Fruit fly (Drosophila melanogaster) whole organism, embryonic: Measurements from ENCODE around the gene CG10738.

Experiments
- BEAF-32 ChIP-seq: fragments of 200-800 bp; sonication (Bioruptor generic); optimal IDR thresholded peaks from 3 replicates; lab custom pipeline; 2017; ENCODE audit warnings: missing biosample characterization, missing genetic modification characterization, mild to moderate bottlenecking, moderate library complexity, missing genetic modification reagents
- Bteb2 ChIP-seq: fragments of 200-800 bp; sonication (Bioruptor generic); optimal IDR thresholded peaks from 2 replicates; lab custom pipeline; 2016; ENCODE audit warnings: missing biosample characterization, missing genetic modification characterization
- CG10366 ChIP-seq: fragments of 200-800 bp; sonication (Bioruptor generic); IDR thresholded peaks from 2 replicates; pipeline ENCODE4 v1.3.6; 2022; ENCODE audit warnings: missing biosample characterization, missing genetic modification characterization
- CG12219 ChIP-seq: fragments of 200-800 bp; sonication (Bioruptor generic); optimal IDR thresholded peaks from 3 replicates; lab custom pipeline; 2018; ENCODE audit warnings: missing biosample characterization, mild to moderate bottlenecking, missing genetic modification characterization
- CG13775 ChIP-seq: fragments of 200-800 bp; sonication (Bioruptor generic); optimal IDR thresholded peaks from 3 replicates; lab custom pipeline; 2017; ENCODE audit warnings: missing biosample characterization, mild to moderate bottlenecking, missing genetic modification characterization
- CG14441 ChIP-seq: fragments of 200-800 bp; sonication (Bioruptor generic); IDR thresholded peaks from 2 replicates; pipeline ENCODE4 v1.3.6; 2022; ENCODE audit warnings: missing biosample characterization, missing genetic modification characterization
- CG14965 ChIP-seq: fragments of 200-800 bp; sonication (Bioruptor generic); optimal IDR thresholded peaks from 2 replicates; lab custom pipeline; 2016; ENCODE audit warnings: missing biosample characterization, missing genetic modification characterization, borderline replicate concordance
- CG15479 ChIP-seq: fragments of 200-800 bp; sonication (Bioruptor generic); optimal IDR thresholded peaks from 3 replicates; lab custom pipeline; 2019; ENCODE audit warnings: missing biosample characterization, mild to moderate bottlenecking, missing genetic modification characterization, moderate library complexity
- CG1603 ChIP-seq: fragments of 200-800 bp; sonication (Bioruptor generic); optimal IDR thresholded peaks from 2 replicates; lab custom pipeline; 2019; ENCODE audit warnings: missing biosample characterization, mild to moderate bottlenecking, missing genetic modification characterization, moderate library complexity
- CG16815 ChIP-seq: fragments of 200-800 bp; sonication (Bioruptor generic); optimal IDR thresholded peaks from 3 replicates; lab custom pipeline; 2017; ENCODE audit warnings: missing biosample characterization, mild to moderate bottlenecking, missing genetic modification characterization
- CG17802 ChIP-seq: fragments of 200-800 bp; sonication (Bioruptor generic); optimal IDR thresholded peaks from 2 replicates; lab custom pipeline; 2018; ENCODE audit warnings: missing biosample characterization, mild to moderate bottlenecking, missing genetic modification characterization, moderate library complexity
- CG18764 ChIP-seq: fragments of 200-800 bp; sonication (Bioruptor generic); optimal IDR thresholded peaks from 3 replicates; lab custom pipeline; 2016; ENCODE audit warnings: missing biosample characterization, missing genetic modification characterization
- CG2120 ChIP-seq: fragments of 200-800 bp; sonication (Bioruptor generic); optimal IDR thresholded peaks from 3 replicates; lab custom pipeline; 2016; ENCODE audit warnings: missing biosample characterization, missing genetic modification characterization
- CG2199 ChIP-seq: fragments of 200-800 bp; sonication (Bioruptor generic); IDR thresholded peaks from 3 replicates; pipeline ENCODE4 v1.3.6; 2022; ENCODE audit warnings: missing biosample characterization, missing genetic modification characterization
- CG4617 ChIP-seq: fragments of 200-800 bp; sonication (Bioruptor generic); optimal IDR thresholded peaks from 3 replicates; lab custom pipeline; 2016; ENCODE audit warnings: missing biosample characterization, missing genetic modification characterization, borderline replicate concordance
- CG5953 ChIP-seq: fragments of 200-800 bp; sonication (Bioruptor generic); IDR thresholded peaks from 2 replicates; pipeline ENCODE4 v1.3.6; 2022; ENCODE audit warnings: missing biosample characterization, missing genetic modification characterization
- CG6854 ChIP-seq: fragments of 200-800 bp; sonication (Bioruptor generic); optimal IDR thresholded peaks from 3 replicates; lab custom pipeline; 2017; ENCODE audit warnings: missing biosample characterization, mild to moderate bottlenecking, missing genetic modification characterization
- CG7987 ChIP-seq: fragments of 200-800 bp; sonication (Bioruptor generic); optimal IDR thresholded peaks from 2 replicates; lab custom pipeline; 2018; ENCODE audit warnings: missing biosample characterization, mild to moderate bottlenecking, missing genetic modification characterization, moderate library complexity
- CG9609 ChIP-seq: fragments of 200-800 bp; sonication (Bioruptor generic); optimal IDR thresholded peaks from 3 replicates; lab custom pipeline; 2016; ENCODE audit warnings: missing biosample characterization, missing genetic modification characterization
- CTCF ChIP-seq: fragments of 200-800 bp; sonication (Bioruptor generic); optimal IDR thresholded peaks from 2 replicates; lab custom pipeline; 2017; ENCODE audit warnings: missing biosample characterization, mild to moderate bottlenecking, missing genetic modification characterization, moderate library complexity
- Chrac-16 ChIP-seq: fragments of 200-800 bp; sonication (Bioruptor generic); optimal IDR thresholded peaks from 3 replicates; lab custom pipeline; 2016; ENCODE audit warnings: missing biosample characterization, missing genetic modification characterization
- D19B ChIP-seq: fragments of 200-800 bp; sonication (Bioruptor generic); optimal IDR thresholded peaks from 2 replicates; lab custom pipeline; 2017; ENCODE audit warnings: missing biosample characterization, mild to moderate bottlenecking, missing genetic modification characterization
- ERR ChIP-seq: fragments of 200-800 bp; sonication (Bioruptor generic); optimal IDR thresholded peaks from 2 replicates; lab custom pipeline; 2016; ENCODE audit warnings: missing biosample characterization, missing genetic modification characterization
- Ets65A ChIP-seq: fragments of 200-800 bp; sonication (Bioruptor generic); peaks from one replicate; lab custom pipeline; 2016; ENCODE audit warnings: missing biosample characterization, missing genetic modification characterization
- HHEX ChIP-seq: fragments of 200-800 bp; sonication (Bioruptor generic); optimal IDR thresholded peaks from 3 replicates; lab custom pipeline; 2017; ENCODE audit warnings: missing biosample characterization, mild to moderate bottlenecking, missing genetic modification characterization, missing genetic modification reagents
- HLH54F ChIP-seq: fragments of 200-800 bp; sonication (Bioruptor generic); optimal IDR thresholded peaks from 3 replicates; lab custom pipeline; 2016; ENCODE audit warnings: missing biosample characterization, missing genetic modification characterization
- Lim3 ChIP-seq: fragments of 200-800 bp; sonication (Bioruptor generic); IDR thresholded peaks from 2 replicates; pipeline ENCODE4 v1.3.6; 2022; ENCODE audit warnings: missing biosample characterization, missing genetic modification characterization
- NC2β ChIP-seq: fragments of 200-800 bp; sonication (Bioruptor generic); optimal IDR thresholded peaks from 2 replicates; lab custom pipeline; 2016; ENCODE audit warnings: missing biosample characterization, missing genetic modification characterization
- NFAT ChIP-seq: fragments of 200-800 bp; sonication (Bioruptor generic); IDR thresholded peaks from 2 replicates; pipeline ENCODE4 v1.3.6; 2022; ENCODE audit warnings: missing biosample characterization, missing genetic modification characterization
- Ravus ChIP-seq: fragments of 200-800 bp; sonication (Bioruptor generic); IDR thresholded peaks from 2 replicates; pipeline ENCODE4 v1.3.6; 2022; ENCODE audit warnings: missing biosample characterization, missing genetic modification characterization
- ab ChIP-seq: fragments of 200-800 bp; sonication (Bioruptor generic); optimal IDR thresholded peaks from 2 replicates; lab custom pipeline; 2016; ENCODE audit warnings: missing biosample characterization, missing genetic modification characterization
- cad ChIP-seq: fragments of >200 bp; optimal IDR thresholded peaks from 2 replicates; lab custom pipeline; 2017; ENCODE audit warnings: missing biosample characterization, missing genetic modification characterization
- dati ChIP-seq: fragments of 200-800 bp; sonication (Bioruptor generic); IDR thresholded peaks from 2 replicates; pipeline ENCODE4 v1.3.6; 2022; ENCODE audit warnings: missing biosample characterization, missing genetic modification characterization
- disco-r ChIP-seq: fragments of 200-800 bp; sonication (Bioruptor generic); optimal IDR thresholded peaks from 2 replicates; lab custom pipeline; 2016; ENCODE audit warnings: missing biosample characterization, missing genetic modification characterization
- exex ChIP-seq: fragments of 200-800 bp; sonication (Bioruptor generic); optimal IDR thresholded peaks from 4 replicates; lab custom pipeline; 2018; ENCODE audit warnings: missing biosample characterization, mild to moderate bottlenecking, missing genetic modification characterization, moderate library complexity
- fd102C ChIP-seq: fragments of 200-800 bp; sonication (Bioruptor generic); optimal IDR thresholded peaks from 2 replicates; lab custom pipeline; 2018; ENCODE audit warnings: missing biosample characterization, mild to moderate bottlenecking, missing genetic modification characterization, moderate library complexity
- gt ChIP-seq: fragments of 200-800 bp; sonication (Bioruptor generic); IDR thresholded peaks from 2 replicates; pipeline ENCODE4 v1.3.6; 2022; ENCODE audit warnings: missing biosample characterization, missing genetic modification characterization
- hb ChIP-seq: fragments of 200-800 bp; sonication (Bioruptor generic); IDR thresholded peaks from 3 replicates; pipeline ENCODE4 v1.3.6; 2022; ENCODE audit warnings: missing biosample characterization, missing genetic modification characterization; ENCODE audit not compliant: partially characterized antibody
- insv ChIP-seq, 2 experiments: fragments of 200-800 bp; sonication (Bioruptor generic); optimal IDR thresholded peaks; 3 replicates each; lab custom pipeline; 2016 to 2018; ENCODE audit warnings: missing biosample characterization in 2 of 2, missing genetic modification characterization in 2 of 2
- kni ChIP-seq: fragments of 200-800 bp; sonication (Bioruptor generic); optimal IDR thresholded peaks from 3 replicates; lab custom pipeline; 2017; ENCODE audit warnings: mild to moderate bottlenecking, missing biosample characterization, missing genetic modification reagents, missing genetic modification characterization
- oc ChIP-seq: fragments of 200-800 bp; sonication (Bioruptor generic); optimal IDR thresholded peaks from 2 replicates; lab custom pipeline; 2018; ENCODE audit warnings: missing biosample characterization, mild to moderate bottlenecking, missing genetic modification characterization, moderate library complexity
- p53 ChIP-seq: fragments of 200-800 bp; sonication (Bioruptor generic); optimal IDR thresholded peaks from 2 replicates; lab custom pipeline; 2016; ENCODE audit warnings: missing biosample characterization, missing genetic modification characterization
- pho ChIP-seq: fragments of 200-800 bp; sonication (Bioruptor generic); optimal IDR thresholded peaks from 2 replicates; lab custom pipeline; 2016; ENCODE audit warnings: missing biosample characterization, missing genetic modification characterization
- psq ChIP-seq: fragments of 200-800 bp; sonication (Bioruptor generic); optimal IDR thresholded peaks from 2 replicates; lab custom pipeline; 2017; ENCODE audit warnings: missing biosample characterization, missing genetic modification characterization
- row ChIP-seq: fragments of 200-800 bp; sonication (Bioruptor generic); IDR thresholded peaks from 3 replicates; pipeline ENCODE4 v1.3.6; 2022; ENCODE audit warnings: missing biosample characterization, missing genetic modification characterization
- sd ChIP-seq: fragments of 200-800 bp; sonication (Bioruptor generic); optimal IDR thresholded peaks from 3 replicates; lab custom pipeline; 2018; ENCODE audit warnings: missing biosample characterization, mild to moderate bottlenecking, missing genetic modification characterization, moderate library complexity
- so ChIP-seq: fragments of 200-800 bp; sonication (Bioruptor generic); IDR thresholded peaks from 3 replicates; pipeline ENCODE4 v1.3.6; 2022; ENCODE audit warnings: missing biosample characterization, missing genetic modification characterization
- sob ChIP-seq: fragments of 200-800 bp; sonication (Bioruptor generic); IDR thresholded peaks from 2 replicates; pipeline ENCODE4 v1.3.6; 2022; ENCODE audit warnings: missing biosample characterization, missing genetic modification characterization
- stwl ChIP-seq: fragments of 200-800 bp; sonication (Bioruptor generic); optimal IDR thresholded peaks from 3 replicates; lab custom pipeline; 2018; ENCODE audit warnings: missing biosample characterization, mild to moderate bottlenecking, missing genetic modification characterization, moderate library complexity
- tin ChIP-seq: fragments of 200-800 bp; sonication (Bioruptor generic); optimal IDR thresholded peaks from 3 replicates; lab custom pipeline; 2016; ENCODE audit warnings: missing biosample characterization, missing genetic modification characterization
- usp ChIP-seq: fragments of >200 bp; optimal IDR thresholded peaks from 2 replicates; lab custom pipeline; 2017; ENCODE audit warnings: missing biosample characterization, missing genetic modification characterization
- wek ChIP-seq: fragments of 200-800 bp; sonication (Bioruptor generic); optimal IDR thresholded peaks from 3 replicates; lab custom pipeline; 2018; ENCODE audit warnings: missing biosample characterization, mild to moderate bottlenecking, missing genetic modification characterization, moderate library complexity

CG10738 gene

DNA sequence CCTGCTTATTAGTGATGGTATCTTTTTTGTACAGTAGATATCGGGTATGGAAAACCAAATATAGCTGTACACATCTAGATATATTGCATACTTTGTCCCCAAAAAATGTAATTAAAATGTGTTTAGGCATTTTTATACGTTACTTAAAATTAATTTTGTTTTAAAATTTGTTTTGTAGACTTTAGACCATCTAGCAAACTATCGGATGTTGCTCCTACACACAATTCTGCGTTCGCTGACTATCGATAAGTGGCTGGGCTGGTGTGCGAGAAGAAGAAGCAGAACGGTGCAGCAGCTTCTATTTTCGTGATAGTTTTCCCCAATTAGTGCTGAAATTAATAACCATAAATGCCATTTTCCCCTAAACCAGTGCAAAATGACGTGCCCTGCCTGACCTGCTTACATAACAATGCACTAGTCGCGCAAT is 62.6 kb downstream of the CG10738 start, which contains the start of the genes Vps36 and Liprin-beta (continued):
- TF ChIP-seq HHEX (GFP tag; lab: Kevin White, UChicago) (peak; percentile 66), CG14441 (GFP tag; lab: Robert Waterston, UW) (peak; percentile 89), CG4617 (GFP tag; lab: Kevin White, UChicago) (peak; percentile 97), Bteb2 (peak; percentile 86), Ravus (peak; percentile 49), CG6854 (no peak), CG9609 (GFP tag; lab: Kevin White, UChicago) (peak; percentile 92), oc (tag; lab: Kevin White, UChicago) (no peak), wek (GFP tag; lab: Kevin White, UChicago) (peak; percentile 36), NC2β (GFP tag; lab: Kevin White, UChicago) (peak; percentile 83), CG2120 (GFP tag; lab: Kevin White, UChicago) (peak; percentile 97), cad (GFP tag; lab: Kevin White, UChicago) (no peak), HLH54F (GFP tag; lab: Kevin White, UChicago) (peak; percentile 94), stwl (peak; percentile 80), fd102C (GFP tag; lab: Kevin White, UChicago) (no peak), ab (GFP tag; lab: Kevin White, UChicago) (peak; percentile 67), CG13775 (GFP tag; lab: Kevin White, UChicago) (peak; percentile 87), CG10366 (GFP tag; lab: Robert Waterston, UW) (peak; percentile 90), row (peak; percentile 98), dati (GFP tag; lab: Robert Waterston, UW) (peak; percentile 46; the same call in 1 of the 2 replicates), p53 (peak; percentile 70), Ets65A (GFP tag; lab: Kevin White, UChicago) (peak; percentile 99), CG15479 (GFP tag; lab: Kevin White, UChicago) (peak; percentile 2), CG16815 (peak; percentile 87), CG14965 (GFP tag; lab: Kevin White, UChicago) (peak; percentile 19), ERR (GFP tag; lab: Kevin White, UChicago) (peak; percentile 76), CG12219 (no peak), CG7987 (GFP tag; lab: Kevin White, UChicago) (peak; percentile 22), Chrac-16 (GFP tag; lab: Kevin White, UChicago) (peak; percentile 94), pho (GFP tag; lab: Kevin White, UChicago) (peak; percentile 95), Lim3 (0 out of 2 replicates have a peak, but pooled peaks have one; percentile 25), BEAF-32 (GFP tag; lab: Kevin White, UChicago) (peak; percentile 99), CG1603 (tag; lab: Kevin White, UChicago) (no peak), CG17802 (tag; lab: Kevin White, UChicago) (peak; percentile 67), so (GFP tag; lab: Robert Waterston, UW) (peak; percentile 66; the same call in 1 of the 3 replicates), gt (GFP tag; lab: Robert Waterston, UW) (peak; percentile 74), disco-r (GFP tag; lab: Kevin White, UChicago) (peak; percentile 71), CG5953 (GFP tag; lab: Robert Waterston, UW) (0 out of 2 replicates have a peak, but pooled peaks have one; percentile 44), tin (GFP tag; lab: Kevin White, UChicago) (peak; percentile 89), usp (GFP tag; lab: Kevin White, UChicago) (no peak), insv (GFP tag; optimal IDR thresholded peaks at IDR 0.05; lab: Kevin White, UChicago) (peak in 1 of 2 experiments; percentile 21), sd (no peak), CG2199 (GFP tag; lab: Robert Waterston, UW) (0 out of 3 replicates have a peak, but pooled peaks have one; percentile 62), psq (GFP tag; lab: Kevin White, UChicago) (peak; percentile 75), exex (tag; lab: Kevin White, UChicago) (no peak), hb (GFP tag; lab: Robert Waterston, UW) (peak; percentile 92), CTCF (GFP tag; lab: Kevin White, UChicago) (no peak), D19B (GFP tag; lab: Kevin White, UChicago) (no peak), NFAT (GFP tag; lab: Robert Waterston, UW) (peak; percentile 76), sob (GFP tag; lab: Robert Waterston, UW) (peak; percentile 93), CG18764 (GFP tag; lab: Kevin White, UChicago) (peak; percentile 77), kni (GFP tag; lab: Kevin White, UChicago) (no peak)
